Fruit fly (Drosophila melanogaster) whole organism, adult: ENCODE measurements around the gene CG10175.

Source experiments
- CG11617 ChIP-seq: fragments of 200-800 bp; sonication (Bioruptor generic); optimal IDR thresholded peaks from 2 replicates; lab custom pipeline; 2017; ENCODE audit warnings: mild to moderate bottlenecking, missing biosample characterization, missing genetic modification reagents, missing genetic modification characterization
- CG12768 ChIP-seq: fragments of 200-800 bp; sonication (Bioruptor generic); optimal IDR thresholded peaks from 2 replicates; lab custom pipeline; 2017; ENCODE audit warnings: missing biosample characterization, missing genetic modification characterization, mild to moderate bottlenecking, moderate library complexity, missing genetic modification reagents
- CG14711 ChIP-seq: fragments of 200-800 bp; sonication (Bioruptor generic); optimal IDR thresholded peaks from 2 replicates; lab custom pipeline; 2018; ENCODE audit warnings: missing biosample characterization, mild to moderate bottlenecking, missing genetic modification characterization, moderate library complexity
- CG1620 ChIP-seq: fragments of 200-800 bp; sonication (Bioruptor generic); optimal IDR thresholded peaks from 2 replicates; lab custom pipeline; 2016; ENCODE audit warnings: missing biosample characterization, missing genetic modification characterization
- CG33017 ChIP-seq: fragments of 200-800 bp; sonication (Bioruptor generic); optimal IDR thresholded peaks from 2 replicates; lab custom pipeline; 2018; ENCODE audit warnings: missing biosample characterization, mild to moderate bottlenecking, missing genetic modification characterization, moderate library complexity
- CG5204 ChIP-seq: fragments of 200-800 bp; sonication (Bioruptor generic); optimal IDR thresholded peaks from 2 replicates; lab custom pipeline; 2016; ENCODE audit warnings: missing biosample characterization, missing genetic modification characterization
- CG7045 ChIP-seq: fragments of 200-800 bp; sonication (Bioruptor generic); optimal IDR thresholded peaks from 2 replicates; lab custom pipeline; 2017; ENCODE audit warnings: missing biosample characterization, mild to moderate bottlenecking, missing genetic modification characterization
- CG7101 ChIP-seq: fragments of 200-800 bp; sonication (Bioruptor generic); optimal IDR thresholded peaks from 2 replicates; lab custom pipeline; 2018; ENCODE audit warnings: missing biosample characterization, mild to moderate bottlenecking, missing genetic modification characterization, moderate library complexity
- Clk ChIP-seq: fragments of 200-800 bp; sonication (Bioruptor generic); optimal IDR thresholded peaks from 2 replicates; lab custom pipeline; 2017; ENCODE audit warnings: missing biosample characterization, missing genetic modification characterization
- Crg-1 ChIP-seq: fragments of 200-800 bp; sonication (Bioruptor generic); optimal IDR thresholded peaks from 2 replicates; lab custom pipeline; 2016; ENCODE audit warnings: missing biosample characterization, missing genetic modification characterization
- Hr96 ChIP-seq: fragments of 200-800 bp; sonication (Bioruptor generic); optimal IDR thresholded peaks from 2 replicates; lab custom pipeline; 2016; ENCODE audit warnings: missing biosample characterization, missing genetic modification characterization
- Mnt ChIP-seq: fragments of 200-800 bp; sonication (Bioruptor generic); optimal IDR thresholded peaks from 2 replicates; lab custom pipeline; 2016; ENCODE audit warnings: missing biosample characterization, mild to moderate bottlenecking, missing genetic modification characterization
- bab1 ChIP-seq: fragments of 200-800 bp; sonication (Bioruptor generic); optimal IDR thresholded peaks from 3 replicates; lab custom pipeline; 2019; ENCODE audit warnings: missing biosample characterization, mild to moderate bottlenecking, missing genetic modification characterization, moderate library complexity
- cic ChIP-seq: fragments of 200-800 bp; sonication (Bioruptor generic); optimal IDR thresholded peaks from 2 replicates; lab custom pipeline; 2017; ENCODE audit warnings: missing biosample characterization, mild to moderate bottlenecking, missing genetic modification characterization, moderate library complexity
- cnc ChIP-seq, 2 experiments: fragments of >200 bp; optimal IDR thresholded peaks; 2 replicates each; lab custom pipeline; 2017
- kay ChIP-seq: fragments of 200-800 bp; sonication (Bioruptor generic); peaks from one replicate; lab custom pipeline; 2016; ENCODE audit warnings: missing biosample characterization, missing genetic modification characterization, borderline replicate concordance
- ovo ChIP-seq: fragments of 200-800 bp; sonication (Bioruptor generic); optimal IDR thresholded peaks from 2 replicates; lab custom pipeline; 2016; ENCODE audit warnings: missing biosample characterization, missing genetic modification characterization
- pad ChIP-seq: fragments of 200-800 bp; sonication (Bioruptor generic); optimal IDR thresholded peaks from 3 replicates; lab custom pipeline; 2017; ENCODE audit warnings: missing biosample characterization, missing genetic modification characterization, mild to moderate bottlenecking, moderate library complexity, missing genetic modification reagents
- tj ChIP-seq: fragments of 200-800 bp; sonication (Bioruptor generic); optimal IDR thresholded peaks from 3 replicates; lab custom pipeline; 2017; ENCODE audit warnings: missing biosample characterization, mild to moderate bottlenecking, missing genetic modification characterization, moderate library complexity
- toe ChIP-seq: fragments of 200-800 bp; sonication (Bioruptor generic); optimal IDR thresholded peaks from 2 replicates; lab custom pipeline; 2016; ENCODE audit warnings: missing biosample characterization, missing genetic modification characterization

Gene CG10175

DNA sequence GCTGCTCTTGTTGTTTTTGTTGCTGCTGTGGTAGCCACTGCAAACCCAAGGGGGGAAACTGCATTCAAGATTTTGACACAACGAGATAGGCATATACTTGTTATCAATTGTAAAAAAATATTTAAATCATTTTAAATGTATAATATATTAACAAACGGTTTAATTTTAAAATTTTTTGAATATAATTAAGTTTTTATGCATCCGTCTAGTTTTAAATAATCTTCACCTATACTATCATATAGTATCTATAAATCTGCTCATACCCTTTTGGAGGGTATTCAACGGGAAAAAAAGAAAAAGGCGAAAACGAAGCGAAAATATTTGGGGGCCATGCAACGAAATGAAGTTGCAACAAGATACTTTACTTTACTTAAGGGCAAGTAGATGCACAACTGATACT is 34.3 kb downstream of the CG10175 start:
- TF ChIP-seq CG11617 (GFP tag; lab: Kevin White, UChicago) (no peak), CG33017 (no peak), ovo (GFP tag; lab: Kevin White, UChicago) (no peak), CG14711 (tag; lab: Kevin White, UChicago) (no peak), CG12768 (no peak), bab1 (GFP tag; lab: Kevin White, UChicago) (no peak), CG5204 (no peak), Clk (GFP tag; lab: Kevin White, UChicago) (no peak)

DNA sequence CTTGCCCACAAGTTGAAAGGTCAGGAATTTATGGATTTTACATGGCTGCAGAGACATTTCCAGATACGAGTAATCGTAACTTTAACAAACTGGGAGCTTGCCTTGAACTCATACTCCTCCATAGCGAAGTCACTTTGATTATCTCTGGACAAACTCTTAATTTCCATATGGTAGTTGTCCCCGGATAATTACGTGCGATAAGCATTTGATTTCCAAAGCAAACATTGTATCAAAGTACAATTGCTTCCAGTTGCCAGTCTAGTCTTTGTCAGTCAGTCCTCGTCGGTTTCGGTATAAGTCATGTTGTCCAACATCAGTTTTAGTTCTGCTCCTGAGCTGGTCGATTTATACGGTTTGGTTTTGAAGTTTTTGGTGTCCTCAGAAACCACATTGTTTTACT is 43.6 kb downstream of the CG10175 start, which contains the start of gene Ir94h:
TSS of gene Ir94h (plus strand) at position 301 of the 400 bp plus-strand sequence.
- TF ChIP-seq cic (GFP tag; lab: Kevin White, UChicago) = no peak
- TF ChIP-seq CG7045 = no peak
- no peak for TF ChIP-seq bab1 (GFP tag; lab: Kevin White, UChicago)
- TF ChIP-seq tj (GFP tag; lab: Kevin White, UChicago) = no peak
- TF ChIP-seq ovo (GFP tag; lab: Kevin White, UChicago) = no peak
- no peak for TF ChIP-seq pad (GFP tag; lab: Kevin White, UChicago)
- TF ChIP-seq CG14711 (tag; lab: Kevin White, UChicago) = no peak
- no peak for TF ChIP-seq CG12768
- no peak for TF ChIP-seq CG1620
- no peak for TF ChIP-seq cnc (optimal IDR thresholded peaks at IDR 0.05; lab: Kevin White, UChicago)
- TF ChIP-seq kay (GFP tag; lab: Kevin White, UChicago) = no peak
- no peak for TF ChIP-seq toe
- no peak for TF ChIP-seq Clk (GFP tag; lab: Kevin White, UChicago)

DNA sequence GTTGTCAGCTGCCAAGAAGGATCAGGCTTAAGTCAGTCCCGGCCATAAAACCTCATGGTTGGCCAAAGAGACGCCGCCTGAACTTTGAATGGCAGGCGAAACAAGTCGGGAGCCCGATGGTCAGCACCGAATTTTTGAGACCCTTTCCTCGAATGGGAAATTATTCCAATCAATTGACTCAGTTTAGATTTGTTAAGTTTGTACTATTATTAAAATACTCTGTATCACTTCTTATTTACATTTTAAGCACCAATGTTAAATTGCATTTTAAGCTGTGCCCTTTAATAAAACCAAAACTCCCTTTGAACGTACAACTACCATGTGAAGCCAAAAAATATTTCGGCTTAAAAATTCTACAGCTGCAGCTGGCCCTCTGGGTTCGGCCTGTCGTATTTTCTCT is 44.0 kb downstream of the CG10175 start:
- no peak for TF ChIP-seq CG5204

DNA sequence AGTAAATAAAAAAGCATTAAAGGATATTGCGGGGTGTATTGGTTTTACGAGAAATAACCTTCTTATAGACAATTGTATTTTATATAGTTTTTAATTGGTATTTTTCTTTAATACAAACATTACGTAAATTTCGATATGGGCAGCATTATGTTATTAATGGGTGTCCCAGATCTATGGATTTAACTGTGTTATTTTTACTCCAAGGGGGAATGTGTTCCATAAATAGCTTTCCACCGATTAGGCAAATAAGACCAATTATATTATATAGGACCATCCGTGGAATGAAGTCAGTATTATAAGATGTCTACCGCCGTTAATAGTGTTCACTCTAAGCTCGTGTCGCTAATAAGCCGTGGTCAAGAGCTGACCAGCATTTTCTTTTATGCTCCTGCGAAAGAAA is 47.2 kb downstream of the CG10175 start, which contains the start of gene Ir94g:
TSS of gene Ir94g (plus strand) at position 301 of the 400 bp plus-strand sequence.
- TF ChIP-seq bab1 (GFP tag; lab: Kevin White, UChicago) = no peak
- TF ChIP-seq CG7045 = no peak
- TF ChIP-seq CG11617 (GFP tag; lab: Kevin White, UChicago) = no peak
- TF ChIP-seq cnc (optimal IDR thresholded peaks at IDR 0.05; lab: Kevin White, UChicago) = no peak
- no peak for TF ChIP-seq CG33017
- no peak for TF ChIP-seq ovo (GFP tag; lab: Kevin White, UChicago)
- no peak for TF ChIP-seq CG5204
- TF ChIP-seq Crg-1 (GFP tag; lab: Kevin White, UChicago) = no peak
- TF ChIP-seq toe = no peak
- TF ChIP-seq CG7101 (tag; lab: Kevin White, UChicago) = no peak
- no peak for TF ChIP-seq cic (GFP tag; lab: Kevin White, UChicago)
- TF ChIP-seq tj (GFP tag; lab: Kevin White, UChicago) = no peak
- TF ChIP-seq Hr96 (GFP tag; lab: Kevin White, UChicago) = no peak
- TF ChIP-seq Clk (GFP tag; lab: Kevin White, UChicago) = no peak
- TF ChIP-seq pad (GFP tag; lab: Kevin White, UChicago) = no peak
- no peak for TF ChIP-seq kay (GFP tag; lab: Kevin White, UChicago)
- TF ChIP-seq Mnt (GFP tag; lab: Kevin White, UChicago) = no peak

DNA sequence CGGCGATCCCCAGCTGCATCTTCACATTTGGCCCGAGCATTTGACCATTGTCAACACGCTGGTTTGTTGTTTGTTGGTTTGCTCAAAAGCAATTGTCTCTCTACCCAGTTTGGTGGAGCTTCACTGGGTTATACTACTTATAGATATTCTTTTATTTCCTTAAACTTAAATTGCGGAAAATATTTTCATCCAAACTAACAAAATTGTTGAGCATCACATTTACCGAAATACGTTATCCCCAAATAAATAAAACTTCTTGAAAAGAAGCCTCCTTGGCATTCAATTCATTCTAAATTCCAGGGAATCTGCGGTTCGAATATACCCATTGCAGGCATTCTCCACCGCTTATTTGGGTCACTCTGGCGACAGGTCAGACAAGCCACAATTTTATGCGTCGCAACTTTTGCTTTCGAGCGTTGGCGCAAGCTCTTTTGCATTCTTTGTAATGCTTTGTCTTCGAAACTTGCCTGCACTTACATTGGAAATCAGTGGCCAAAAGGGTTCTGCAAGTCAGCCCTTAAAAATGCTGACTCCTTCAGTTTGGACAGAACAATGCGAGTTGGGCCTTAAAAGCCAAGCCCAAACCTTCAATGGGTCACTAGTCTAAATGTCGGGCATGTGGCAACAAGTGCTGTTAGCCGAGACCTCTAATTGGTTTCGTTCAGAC is 49.4 kb downstream of the CG10175 start, which contains the start of gene Ir94f:
TSS of gene Ir94f (plus strand) at position 617 of the 667 bp plus-strand sequence.
- TF ChIP-seq pad (GFP tag; lab: Kevin White, UChicago) = no peak

DNA sequence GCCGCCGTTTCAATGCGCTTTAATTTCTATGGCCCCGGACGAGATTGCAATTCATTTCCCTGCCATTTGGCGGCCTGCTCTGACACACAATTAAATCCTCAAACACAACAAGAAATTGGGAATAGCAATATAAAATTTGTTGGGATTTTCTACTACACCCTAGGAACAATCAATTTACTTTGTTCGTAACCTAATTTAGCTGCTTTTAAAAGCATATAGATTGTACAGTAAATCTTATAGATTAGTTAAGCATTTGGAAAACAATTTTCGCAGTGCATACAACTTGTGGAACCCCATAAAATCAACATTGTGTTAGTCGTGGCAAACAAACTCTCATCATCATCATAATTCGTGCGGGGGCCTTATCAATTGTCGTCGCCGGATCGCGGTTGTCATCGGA is 54.7 kb downstream of the CG10175 start:
- TF ChIP-seq CG14711 (tag; lab: Kevin White, UChicago) (no peak), cic (GFP tag; lab: Kevin White, UChicago) (no peak), CG12768 (no peak), CG7101 (tag; lab: Kevin White, UChicago) (no peak), bab1 (GFP tag; lab: Kevin White, UChicago) (no peak), kay (GFP tag; lab: Kevin White, UChicago) (no peak), Hr96 (GFP tag; lab: Kevin White, UChicago) (no peak), cnc (optimal IDR thresholded peaks at IDR 0.05; lab: Kevin White, UChicago) (no peak), CG5204 (no peak)
